Worm (Caenorhabditis elegans): ENCODE data around the gene Y49F6B.12.

DNA sequence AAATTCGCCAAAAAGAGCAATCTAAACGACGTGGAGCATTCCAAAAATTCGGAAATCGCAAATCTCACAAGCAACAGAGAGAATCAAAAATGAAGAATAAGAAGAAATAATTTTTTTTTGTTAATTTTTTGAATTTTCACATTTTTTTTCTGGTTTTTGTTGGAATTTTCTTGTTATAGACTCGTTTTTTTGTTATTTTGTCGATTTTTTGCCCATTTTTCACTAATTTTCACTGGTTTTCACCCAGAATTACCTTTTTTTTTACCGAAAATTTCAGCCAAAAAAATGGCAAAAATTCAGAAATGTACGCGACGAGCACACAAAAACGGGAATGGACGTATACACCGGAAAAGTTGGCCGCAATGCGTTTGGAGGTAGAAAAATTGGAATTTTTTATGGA lies 32.5 kb upstream of the Y49F6B.12 start, which contains the start of gene cyh-1:
- TF ChIP-seq him-1 (tag; optimal IDR thresholded peaks at IDR 0.05) = no peak
- TF ChIP-seq dao-5 (tag; optimal IDR thresholded peaks at IDR 0.05) = no peak
- TF ChIP-seq W03F9.2 (tag; optimal IDR thresholded peaks at IDR 0.05) = no peak
